Fruit fly (Drosophila melanogaster) whole organism, pupa: ENCODE results near the gene CG31326.

ENCODE experiments used
- CG13204 ChIP-seq: fragments of 200-800 bp; sonication (Bioruptor generic); optimal IDR thresholded peaks from 2 replicates; lab custom pipeline; 2018; ENCODE audit warnings: missing biosample characterization, mild to moderate bottlenecking, missing genetic modification characterization, moderate library complexity
- CG4496 ChIP-seq: fragments of 200-800 bp; sonication (Bioruptor generic); IDR thresholded peaks from 3 replicates; pipeline ENCODE4 v1.3.6; 2022; ENCODE audit warnings: missing biosample characterization, missing genetic modification characterization
- rn ChIP-seq: fragments of 200-800 bp; sonication (Bioruptor generic); IDR thresholded peaks from 2 replicates; pipeline ENCODE4 v1.3.6; 2022; ENCODE audit warnings: missing biosample characterization, missing genetic modification characterization

dm6 chr3R:14261113-14261512 lies 41.1 kb upstream of the CG31326 start, which contains the start of gene CG14840:
- TF ChIP-seq rn (GFP tag; lab: Robert Waterston, UW): no peak
- TF ChIP-seq CG4496 (GFP tag; lab: Robert Waterston, UW): no peak
- TF ChIP-seq CG13204: no peak
